Worm (Caenorhabditis elegans) whole organism, L3 larva: ENCODE results near the gene brd-1.

Experiments
- R02D3.7 ChIP-seq: fragments of 150-350 bp; optimal IDR thresholded peaks from 2 replicates; lab custom pipeline; 2014; ENCODE audit warnings: missing biosample characterization, missing genetic modification characterization
- ZK546.5 ChIP-seq: sonication (generic microtip); optimal IDR thresholded peaks from 2 replicates; lab custom pipeline; 2017; ENCODE audit warnings: missing biosample characterization, missing genetic modification characterization
- aly-2 ChIP-seq: fragments of 150-350 bp; optimal IDR thresholded peaks from 2 replicates; lab custom pipeline; 2014; ENCODE audit warnings: missing biosample characterization, missing genetic modification characterization
- ama-1 ChIP-seq: fragments of 150-350 bp; optimal IDR thresholded peaks from 2 replicates; lab custom pipeline; 2018
- ceh-16 ChIP-seq: sonication (generic microtip); optimal IDR thresholded peaks from 2 replicates; lab custom pipeline; 2017; ENCODE audit warnings: missing biosample characterization, missing genetic modification characterization
- ceh-28 ChIP-seq: fragments of 150-350 bp; optimal IDR thresholded peaks from 2 replicates; lab custom pipeline; 2014; ENCODE audit warnings: missing biosample characterization, missing genetic modification reagents, missing genetic modification characterization
- ceh-82 ChIP-seq: fragments of 150-350 bp; optimal IDR thresholded peaks from 2 replicates; lab custom pipeline; 2014; ENCODE audit warnings: missing biosample characterization, missing genetic modification characterization
- ceh-9 ChIP-seq: sonication (generic microtip); optimal IDR thresholded peaks from 2 replicates; lab custom pipeline; 2018; ENCODE audit warnings: missing biosample characterization, missing genetic modification characterization
- daf-12 ChIP-seq: fragments of 150-350 bp; optimal IDR thresholded peaks from 2 replicates; lab custom pipeline; 2014; ENCODE audit warnings: missing biosample characterization, missing genetic modification reagents, missing genetic modification characterization
- egl-27 ChIP-seq: sonication (generic microtip); optimal IDR thresholded peaks from 4 replicates; lab custom pipeline; 2017; ENCODE audit warnings: missing biosample characterization, missing genetic modification reagents, missing genetic modification characterization
- egl-5 ChIP-seq: fragments of 150-350 bp; optimal IDR thresholded peaks from 2 replicates; lab custom pipeline; 2017; ENCODE audit warnings: missing biosample characterization, missing genetic modification reagents, missing genetic modification characterization, inconsistent platforms
- elt-1 ChIP-seq: fragments of 150-350 bp; optimal IDR thresholded peaks from 2 replicates; lab custom pipeline; 2014; ENCODE audit warnings: missing biosample characterization, missing genetic modification characterization
- elt-2 ChIP-seq: sonication (generic microtip); optimal IDR thresholded peaks from 2 replicates; lab custom pipeline; 2016; ENCODE audit warnings: missing genetic modification reagents, mild to moderate bottlenecking, missing genetic modification characterization, missing compliant biosample characterization
- elt-3 ChIP-seq, 3 experiments: fragments of 150-350 bp in 1 of 3; sonication (generic microtip) in 2 of 3; optimal IDR thresholded peaks; 2 replicates in 2 of 3; 4 replicates in 1 of 3; lab custom pipeline; 2014 to 2017; ENCODE audit warnings: missing biosample characterization in 3 of 3, missing genetic modification characterization in 3 of 3
- eor-1 ChIP-seq, 2 experiments: fragments of 150-350 bp; optimal IDR thresholded peaks; 2 replicates each; lab custom pipeline; 2014 to 2018; ENCODE audit warnings: missing biosample characterization in 2 of 2, missing genetic modification characterization in 2 of 2
- fkh-10 ChIP-seq: sonication (generic microtip); optimal IDR thresholded peaks from 2 replicates; lab custom pipeline; 2017; ENCODE audit warnings: missing biosample characterization, missing genetic modification reagents, missing genetic modification characterization
- fkh-2 ChIP-seq: fragments of 150-350 bp; optimal IDR thresholded peaks from 2 replicates; lab custom pipeline; 2014; ENCODE audit warnings: missing biosample characterization, missing genetic modification reagents, missing genetic modification characterization
- fos-1 ChIP-seq: fragments of 150-350 bp; optimal IDR thresholded peaks from 2 replicates; lab custom pipeline; 2014; ENCODE audit warnings: missing biosample characterization, missing genetic modification characterization
- hmg-11 ChIP-seq: sonication (generic microtip); optimal IDR thresholded peaks from 2 replicates; lab custom pipeline; 2016; ENCODE audit warnings: missing genetic modification characterization, missing compliant biosample characterization
- jun-1 ChIP-seq: fragments of 150-350 bp; optimal IDR thresholded peaks from 2 replicates; lab custom pipeline; 2014; ENCODE audit warnings: missing biosample characterization, missing genetic modification reagents, missing genetic modification characterization
- lin-15B ChIP-seq: fragments of 150-350 bp; optimal IDR thresholded peaks from 2 replicates; lab custom pipeline; 2014; ENCODE audit warnings: missing biosample characterization, missing genetic modification characterization
- lin-39 ChIP-seq: fragments of 150-350 bp; optimal IDR thresholded peaks from 2 replicates; lab custom pipeline; 2018; ENCODE audit warnings: missing biosample characterization, missing genetic modification reagents, missing genetic modification characterization
- lsy-12 ChIP-seq: sonication (generic microtip); optimal IDR thresholded peaks from 2 replicates; lab custom pipeline; 2016; ENCODE audit warnings: mild to moderate bottlenecking, missing genetic modification characterization, missing compliant biosample characterization
- mdl-1 ChIP-seq: fragments of 150-350 bp; optimal IDR thresholded peaks from 2 replicates; lab custom pipeline; 2014; ENCODE audit warnings: missing biosample characterization, missing genetic modification characterization
- mml-1 ChIP-seq: fragments of 150-350 bp; sonication (generic microtip); optimal IDR thresholded peaks from 3 replicates; lab custom pipeline; 2014; ENCODE audit warnings: missing biosample characterization, missing genetic modification characterization
- nfya-1 ChIP-seq: sonication (generic microtip); optimal IDR thresholded peaks from 2 replicates; lab custom pipeline; 2017; ENCODE audit warnings: missing genetic modification characterization, mild to moderate bottlenecking, missing compliant biosample characterization, antibody characterized with exemption, moderate library complexity; ENCODE audit not compliant: insufficient read depth
- nhr-11 ChIP-seq: fragments of 150-350 bp; optimal IDR thresholded peaks from 2 replicates; lab custom pipeline; 2014; ENCODE audit warnings: missing biosample characterization, missing genetic modification characterization
- nhr-12 ChIP-seq: fragments of 150-350 bp; optimal IDR thresholded peaks from 2 replicates; lab custom pipeline; 2014; ENCODE audit warnings: missing biosample characterization, missing genetic modification characterization
- nhr-23 ChIP-seq: fragments of 150-350 bp; optimal IDR thresholded peaks from 2 replicates; lab custom pipeline; 2014; ENCODE audit warnings: missing biosample characterization, missing genetic modification reagents, missing genetic modification characterization
- nhr-237 ChIP-seq: fragments of 150-350 bp; optimal IDR thresholded peaks from 2 replicates; lab custom pipeline; 2014; ENCODE audit warnings: missing biosample characterization, missing genetic modification characterization
- nhr-25 ChIP-seq: sonication (generic microtip); optimal IDR thresholded peaks from 2 replicates; lab custom pipeline; 2017; ENCODE audit warnings: missing biosample characterization, missing genetic modification characterization
- nhr-28 ChIP-seq: fragments of 150-350 bp; optimal IDR thresholded peaks from 2 replicates; lab custom pipeline; 2014; ENCODE audit warnings: missing biosample characterization, missing genetic modification characterization
- nhr-43 ChIP-seq: sonication (generic microtip); optimal IDR thresholded peaks from 2 replicates; lab custom pipeline; 2016; ENCODE audit warnings: mild to moderate bottlenecking, missing genetic modification characterization, missing compliant biosample characterization; ENCODE audit not compliant: poor library complexity, severe bottlenecking
- nhr-67 ChIP-seq: fragments of 150-350 bp; optimal IDR thresholded peaks from 2 replicates; lab custom pipeline; 2014; ENCODE audit warnings: missing biosample characterization, missing genetic modification characterization
- nhr-76 ChIP-seq: fragments of 150-350 bp; sonication (generic microtip); optimal IDR thresholded peaks from 5 replicates; lab custom pipeline; 2014; ENCODE audit warnings: missing biosample characterization, missing genetic modification characterization
- nhr-77 ChIP-seq: fragments of 150-350 bp; optimal IDR thresholded peaks from 2 replicates; lab custom pipeline; 2014; ENCODE audit warnings: missing biosample characterization, missing genetic modification characterization
- pha-4 ChIP-seq: fragments of 150-350 bp; optimal IDR thresholded peaks from 2 replicates; lab custom pipeline; 2014; ENCODE audit warnings: missing biosample characterization, missing genetic modification reagents, missing genetic modification characterization
- pqm-1 ChIP-seq: fragments of 150-350 bp; optimal IDR thresholded peaks from 2 replicates; lab custom pipeline; 2017; ENCODE audit warnings: missing biosample characterization, missing genetic modification characterization, inconsistent platforms
- sea-2 ChIP-seq: fragments of 150-350 bp; sonication (generic microtip); optimal IDR thresholded peaks from 4 replicates; lab custom pipeline; 2014; ENCODE audit warnings: missing biosample characterization, missing genetic modification reagents, missing genetic modification characterization
- skn-1 ChIP-seq: fragments of 150-350 bp; optimal IDR thresholded peaks from 2 replicates; lab custom pipeline; 2014; ENCODE audit warnings: missing biosample characterization, missing genetic modification characterization
- snpc-4 ChIP-seq: fragments of 150-350 bp; optimal IDR thresholded peaks from 2 replicates; lab custom pipeline; 2014; ENCODE audit warnings: missing biosample characterization, missing genetic modification characterization
- tbx-2 ChIP-seq: sonication (generic microtip); optimal IDR thresholded peaks from 2 replicates; lab custom pipeline; 2016; ENCODE audit warnings: mild to moderate bottlenecking, missing genetic modification characterization, missing compliant biosample characterization
- unc-39 ChIP-seq: sonication (generic microtip); optimal IDR thresholded peaks from 4 replicates; lab custom pipeline; 2017; ENCODE audit warnings: missing biosample characterization, missing genetic modification characterization
- unc-62 ChIP-seq: fragments of 150-350 bp; sonication (generic microtip); optimal IDR thresholded peaks from 4 replicates; lab custom pipeline; 2014; ENCODE audit warnings: missing biosample characterization, missing genetic modification reagents, missing genetic modification characterization
- zag-1 ChIP-seq: fragments of 150-350 bp; optimal IDR thresholded peaks from 2 replicates; lab custom pipeline; 2014; ENCODE audit warnings: missing biosample characterization, missing genetic modification characterization
- ztf-11 ChIP-seq: fragments of 150-350 bp; optimal IDR thresholded peaks from 2 replicates; lab custom pipeline; 2014; ENCODE audit warnings: missing biosample characterization, missing genetic modification characterization
- ztf-4 ChIP-seq: fragments of 150-350 bp; optimal IDR thresholded peaks from 2 replicates; lab custom pipeline; 2014; ENCODE audit warnings: missing biosample characterization, missing genetic modification characterization

brd-1 gene

ce11 chrIII:6863901-6864300 is 25.4 kb downstream of the brd-1 start, which contains the start of gene sma-3:
sma-3 (minus strand) TSS chrIII:6863968.
- no peak for TF ChIP-seq nhr-43 (tag; lab: Kevin White, UChicago)
- TF ChIP-seq fkh-2 (tag; lab: Kevin White, UChicago): no peak
- TF ChIP-seq elt-1 (tag; lab: Kevin White, UChicago): no peak
- no peak for TF ChIP-seq hmg-11
- TF ChIP-seq aly-2: no peak
- peak; percentile 15 for TF ChIP-seq nhr-23
- TF ChIP-seq mml-1 (tag; lab: Kevin White, UChicago): no peak
- no peak for TF ChIP-seq egl-5 (tag; lab: Kevin White, UChicago)
- no peak for TF ChIP-seq skn-1
- no peak for TF ChIP-seq nhr-25 (tag; lab: Kevin White, UChicago)
- no peak for TF ChIP-seq ceh-82 (tag; lab: Kevin White, UChicago)
- no peak for TF ChIP-seq unc-39 (tag; lab: Kevin White, UChicago)
- TF ChIP-seq lin-39 (tag; lab: Kevin White, UChicago): no peak
- TF ChIP-seq zag-1: no peak
- peak; percentile 69 for TF ChIP-seq ceh-28 (tag; lab: Kevin White, UChicago)
- no peak for TF ChIP-seq sea-2 (GFP tag; lab: Kevin White, UChicago)
- no peak for TF ChIP-seq eor-1 (tag; optimal IDR thresholded peaks at IDR 0.05; lab: Kevin White, UChicago)
- TF ChIP-seq nhr-77 (tag; lab: Kevin White, UChicago): no peak
- peak; percentile 73 for TF ChIP-seq elt-2
- TF ChIP-seq nhr-67 (tag; lab: Kevin White, UChicago): no peak
- no peak for TF ChIP-seq ztf-4 (tag; lab: Kevin White, UChicago)
- TF ChIP-seq nhr-237: no peak
- no peak for TF ChIP-seq R02D3.7
- no peak for TF ChIP-seq nhr-76 (tag; lab: Kevin White, UChicago)
- no peak for TF ChIP-seq daf-12 (tag; lab: Kevin White, UChicago)
- peak; percentile 75 for TF ChIP-seq pha-4
- no peak for TF ChIP-seq egl-27 (tag; lab: Kevin White, UChicago)
- TF ChIP-seq snpc-4 (tag; lab: Kevin White, UChicago): no peak
- no peak for TF ChIP-seq ceh-9 (tag; lab: Kevin White, UChicago)
- no peak for TF ChIP-seq nhr-28 (tag; lab: Kevin White, UChicago)
- TF ChIP-seq ZK546.5: no peak
- no peak for TF ChIP-seq nhr-12 (tag; lab: Kevin White, UChicago)
- TF ChIP-seq nhr-11 (tag; lab: Kevin White, UChicago): no peak
- TF ChIP-seq elt-3 (tag; optimal IDR thresholded peaks at IDR 0.05; lab: Kevin White, UChicago): peak in 2 of 3 experiments; percentile 47 to 50
- TF ChIP-seq pqm-1: peak; percentile 60
- TF ChIP-seq ztf-11 (tag; lab: Kevin White, UChicago): no peak
- no peak for TF ChIP-seq mdl-1 (tag; lab: Kevin White, UChicago)
- no peak for TF ChIP-seq fos-1 (tag; lab: Kevin White, UChicago)
- no peak for TF ChIP-seq unc-62 (GFP tag; lab: Kevin White, UChicago)
- no peak for TF ChIP-seq lin-15B (tag; lab: Kevin White, UChicago)
- no peak for TF ChIP-seq fkh-10 (GFP tag; lab: Kevin White, UChicago)
- TF ChIP-seq ama-1 (lab: Kevin White, UChicago): no peak
- no peak for TF ChIP-seq tbx-2
- peak; percentile 21 for TF ChIP-seq nfya-1 (tag; lab: Kevin White, UChicago)
- TF ChIP-seq ceh-16 (tag; lab: Kevin White, UChicago): no peak
- TF ChIP-seq jun-1: no peak
- no peak for TF ChIP-seq lsy-12
- TF ChIP-seq, all 47 proteins: peak for 7

- TF ChIP-seq zag-1: no peak
- no peak for TF ChIP-seq aly-2
- TF ChIP-seq nhr-25 (tag; lab: Kevin White, UChicago): no peak
Observed at ce11 chrIII:6859482-6859881, 29.8 kb downstream of the brd-1 start, which contains the start of gene clec-158. clec-158 (minus strand) TSS chrIII:6859582.
